Fruit fly (Drosophila melanogaster): Measurements from ENCODE around the gene Spps.

Gene Spps

DNA sequence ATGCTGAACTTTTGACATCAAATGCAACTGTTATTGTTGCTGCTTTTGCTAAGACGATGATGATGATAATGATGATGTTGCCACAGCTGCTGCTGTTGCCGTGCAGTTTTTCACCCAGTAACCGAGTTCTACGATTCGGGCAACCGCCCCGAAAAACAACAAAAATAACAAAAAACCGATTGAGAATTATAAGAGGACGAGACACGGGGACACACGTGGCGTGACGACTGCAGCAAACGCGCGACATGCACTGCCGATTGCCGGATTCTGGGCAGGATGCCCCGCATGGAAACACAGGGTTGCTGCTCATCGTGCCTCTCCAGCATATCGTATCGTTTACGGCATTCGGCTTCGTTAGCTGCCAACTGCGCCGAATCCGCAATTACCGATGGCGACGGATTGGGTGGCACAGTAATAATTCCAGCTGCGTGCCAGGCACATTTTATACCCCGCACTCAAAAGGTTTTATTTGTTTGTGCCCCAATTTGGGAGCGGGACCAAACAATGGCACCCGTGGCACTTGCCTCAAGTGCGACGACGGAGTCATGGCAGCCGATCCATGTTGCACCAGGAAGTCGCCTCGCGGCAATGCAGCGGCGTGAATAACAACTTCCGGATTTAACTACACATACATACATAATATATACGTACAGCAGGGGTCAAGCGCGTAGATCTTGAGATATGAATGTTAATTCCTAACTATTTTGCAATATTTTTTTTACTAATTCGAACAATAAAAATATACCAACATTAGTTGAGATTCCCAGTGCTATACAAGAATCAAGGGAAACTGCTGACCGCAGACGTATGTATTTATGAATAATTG, 37.1 kb upstream of the Spps start:
- no peak for TF ChIP-seq Crg-1 (GFP tag; optimal IDR thresholded peaks at IDR 0.05)
- TF ChIP-seq CG1620 (GFP tag; optimal IDR thresholded peaks at IDR 0.05): no peak
- no peak for TF ChIP-seq cnc (optimal IDR thresholded peaks at IDR 0.05)
- TF ChIP-seq CG33017 (tag; optimal IDR thresholded peaks at IDR 0.05): peak; percentile 17
- no peak for TF ChIP-seq ovo (GFP tag; optimal IDR thresholded peaks at IDR 0.05)
- no peak for TF ChIP-seq CG11617 (GFP tag; optimal IDR thresholded peaks at IDR 0.05)
- peak; percentile 37 for TF ChIP-seq toe (GFP tag; optimal IDR thresholded peaks at IDR 0.05)
- no peak for TF ChIP-seq Clk (GFP tag; optimal IDR thresholded peaks at IDR 0.05)
- TF ChIP-seq CG12768 (GFP tag; optimal IDR thresholded peaks at IDR 0.05): no peak
- no peak for TF ChIP-seq CG14711 (tag; optimal IDR thresholded peaks at IDR 0.05)
- no peak for TF ChIP-seq bab1 (GFP tag; optimal IDR thresholded peaks at IDR 0.05)

- TF ChIP-seq Crg-1 (GFP tag; optimal IDR thresholded peaks at IDR 0.05) (no peak), Mnt (GFP tag; optimal IDR thresholded peaks at IDR 0.05) (no peak), CG33017 (tag; optimal IDR thresholded peaks at IDR 0.05) (no peak), bab1 (GFP tag; optimal IDR thresholded peaks at IDR 0.05) (no peak), ovo (GFP tag; optimal IDR thresholded peaks at IDR 0.05) (no peak), CG12768 (GFP tag; optimal IDR thresholded peaks at IDR 0.05) (no peak), tj (GFP tag; optimal IDR thresholded peaks at IDR 0.05) (no peak), CG7101 (tag; optimal IDR thresholded peaks at IDR 0.05) (no peak), Clk (GFP tag; optimal IDR thresholded peaks at IDR 0.05) (no peak), CG11617 (GFP tag; optimal IDR thresholded peaks at IDR 0.05) (no peak), CG1620 (GFP tag; optimal IDR thresholded peaks at IDR 0.05) (no peak)
Measured at dm6 chr3R:24262923-24263322, 36.2 kb upstream of the Spps start.

- no peak for TF ChIP-seq CG12768 (GFP tag; optimal IDR thresholded peaks at IDR 0.05)
- no peak for TF ChIP-seq CG14711 (tag; optimal IDR thresholded peaks at IDR 0.05)
Measured at dm6 chr3R:24261380-24262021, 34.8 kb upstream of the Spps start.

dm6 chr3R:24260411-24260810, 33.7 kb upstream of the Spps start:
- peak; percentile 97 for TF ChIP-seq kay (GFP tag; ENCODE audit: borderline replicate concordance)
- no peak for TF ChIP-seq Crg-1 (GFP tag; optimal IDR thresholded peaks at IDR 0.05)

dm6 chr3R:24260041-24260379, 33.3 kb upstream of the Spps start:
- TF ChIP-seq CG1620 (GFP tag; optimal IDR thresholded peaks at IDR 0.05) (no peak), Crg-1 (GFP tag; optimal IDR thresholded peaks at IDR 0.05) (peak; percentile 4), kay (GFP tag; ENCODE audit: borderline replicate concordance) (peak; percentile 69), tj (GFP tag; optimal IDR thresholded peaks at IDR 0.05) (peak; percentile 32), CG14711 (tag; optimal IDR thresholded peaks at IDR 0.05) (no peak), pad (GFP tag; optimal IDR thresholded peaks at IDR 0.05) (peak; percentile 90), CG11617 (GFP tag; optimal IDR thresholded peaks at IDR 0.05) (peak; percentile 35), cnc (optimal IDR thresholded peaks at IDR 0.05) (no peak), Hr96 (GFP tag; optimal IDR thresholded peaks at IDR 0.05) (no peak), CG7045 (GFP tag; optimal IDR thresholded peaks at IDR 0.05) (no peak)

DNA sequence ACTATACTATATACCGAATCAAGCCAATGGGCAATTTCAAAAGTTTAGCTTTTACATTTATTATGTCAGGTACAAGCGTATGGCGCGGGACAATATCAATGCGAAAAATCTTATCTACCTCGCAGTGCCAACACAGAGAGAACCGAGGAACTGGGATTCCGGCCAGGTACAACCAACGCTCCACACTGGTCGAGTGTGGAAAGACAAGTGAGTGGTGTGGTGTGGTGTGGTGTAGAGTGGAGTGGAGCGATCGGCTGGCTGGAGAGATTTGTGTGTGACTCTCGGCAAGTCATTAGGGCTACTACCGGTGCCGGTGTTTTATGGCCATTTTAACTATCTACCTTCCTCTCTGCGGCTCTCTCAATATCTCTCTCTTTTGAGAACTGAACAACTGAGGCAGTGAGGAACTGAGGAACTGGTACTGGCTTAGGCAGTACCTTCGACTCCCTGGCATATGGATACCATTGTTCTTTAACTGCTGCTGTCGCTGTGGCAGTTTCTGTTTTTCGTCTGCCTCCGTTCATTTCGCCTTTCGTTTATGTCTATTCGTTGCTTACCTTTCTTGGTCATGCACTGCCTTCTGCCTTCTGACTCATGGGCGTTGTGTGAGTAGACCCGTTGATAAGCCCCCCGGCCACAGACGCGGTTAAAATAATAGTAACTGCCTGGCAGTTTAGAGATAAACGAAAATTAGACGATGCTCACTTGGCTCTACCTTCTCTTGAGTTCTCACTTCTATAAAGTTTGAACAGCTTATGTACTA, 32.7 kb upstream of the Spps start:
- TF ChIP-seq CG12768 (GFP tag; optimal IDR thresholded peaks at IDR 0.05): peak; percentile 95
- TF ChIP-seq bab1 (GFP tag; optimal IDR thresholded peaks at IDR 0.05): peak; percentile 94
- peak; percentile 80 for TF ChIP-seq Crg-1 (GFP tag; optimal IDR thresholded peaks at IDR 0.05)
- TF ChIP-seq CG7101 (tag; optimal IDR thresholded peaks at IDR 0.05): peak; percentile 97
- TF ChIP-seq CG7045 (GFP tag; optimal IDR thresholded peaks at IDR 0.05): peak; percentile 94
- TF ChIP-seq CG1620 (GFP tag; optimal IDR thresholded peaks at IDR 0.05): peak; percentile 62
- TF ChIP-seq pad (GFP tag; optimal IDR thresholded peaks at IDR 0.05): no peak
- peak; percentile 53 for TF ChIP-seq ovo (GFP tag; optimal IDR thresholded peaks at IDR 0.05)
- peak; percentile 94 for TF ChIP-seq Clk (GFP tag; optimal IDR thresholded peaks at IDR 0.05)
- peak; percentile 97 for TF ChIP-seq CG33017 (tag; optimal IDR thresholded peaks at IDR 0.05)
- peak; percentile 89 for TF ChIP-seq CG11617 (GFP tag; optimal IDR thresholded peaks at IDR 0.05)
- peak; percentile 84 for TF ChIP-seq kay (GFP tag; ENCODE audit: borderline replicate concordance)
- peak; percentile 83 for TF ChIP-seq toe (GFP tag; optimal IDR thresholded peaks at IDR 0.05)
- TF ChIP-seq CG14711 (tag; optimal IDR thresholded peaks at IDR 0.05): peak; percentile 93
- TF ChIP-seq Hr96 (GFP tag; optimal IDR thresholded peaks at IDR 0.05): peak; percentile 91
- TF ChIP-seq CG5204 (GFP tag; optimal IDR thresholded peaks at IDR 0.05): peak; percentile 91
- peak; percentile 69 for TF ChIP-seq Mnt (GFP tag; optimal IDR thresholded peaks at IDR 0.05)
- TF ChIP-seq tj (GFP tag; optimal IDR thresholded peaks at IDR 0.05): peak; percentile 74
- TF ChIP-seq cnc (optimal IDR thresholded peaks at IDR 0.05): no peak
- TF ChIP-seq cic (GFP tag; optimal IDR thresholded peaks at IDR 0.05): peak; percentile 55
